Fruit fly (Drosophila melanogaster) whole organism: ENCODE measurements around the gene CG5618.

Experiments used
- Dll ChIP-seq: fragments of >200 bp; optimal IDR thresholded peaks from 2 replicates; lab custom pipeline; 2017
- pan ChIP-seq: fragments of >200 bp; optimal IDR thresholded peaks from 2 replicates; lab custom pipeline; 2017
- usp ChIP-seq: fragments of >200 bp; optimal IDR thresholded peaks from 2 replicates; lab custom pipeline; 2017; ENCODE audit warnings: missing biosample characterization, missing genetic modification characterization, mixed read lengths

- no peak for TF ChIP-seq pan (lab: Kevin White, UChicago)
- no peak for TF ChIP-seq Dll (lab: Kevin White, UChicago)
- TF ChIP-seq usp (GFP tag; lab: Kevin White, UChicago) = no peak
Measured at dm6 chr3L:20398243-20399222, 45.3 kb downstream of the CG5618 start.
